Fruit fly (Drosophila melanogaster) whole organism, embryonic: Measurements from ENCODE around the gene CG15483.

Source experiments
- Bteb2 ChIP-seq: fragments of 200-800 bp; sonication (Bioruptor generic); optimal IDR thresholded peaks from 2 replicates; lab custom pipeline; 2016; ENCODE audit warnings: missing biosample characterization, missing genetic modification characterization
- CG10147 ChIP-seq: fragments of 200-800 bp; sonication (Bioruptor generic); optimal IDR thresholded peaks from 2 replicates; lab custom pipeline; 2019; ENCODE audit warnings: missing biosample characterization, mild to moderate bottlenecking, missing genetic modification characterization, moderate library complexity
- CG10321 ChIP-seq: fragments of 200-800 bp; sonication (Bioruptor generic); IDR thresholded peaks from 2 replicates; pipeline ENCODE4 v1.3.6; 2022; ENCODE audit warnings: missing biosample characterization, missing genetic modification characterization
- CG11504 ChIP-seq: fragments of 200-800 bp; sonication (Bioruptor generic); optimal IDR thresholded peaks from 3 replicates; lab custom pipeline; 2019; ENCODE audit warnings: missing biosample characterization, mild to moderate bottlenecking, missing genetic modification characterization, moderate library complexity
- CG14050 ChIP-seq: fragments of 200-800 bp; sonication (Bioruptor generic); IDR thresholded peaks from 3 replicates; pipeline ENCODE4 v1.3.6; 2022; ENCODE audit warnings: missing biosample characterization, missing genetic modification characterization
- CG1602 ChIP-seq: fragments of 200-800 bp; sonication (Bioruptor generic); optimal IDR thresholded peaks from 3 replicates; lab custom pipeline; 2016; ENCODE audit warnings: missing biosample characterization, missing genetic modification characterization
- CG18599 ChIP-seq: fragments of 200-800 bp; sonication (Bioruptor generic); optimal IDR thresholded peaks from 3 replicates; lab custom pipeline; 2017; ENCODE audit warnings: missing biosample characterization, missing genetic modification characterization, mild to moderate bottlenecking, moderate library complexity, missing genetic modification reagents
- CG2129 ChIP-seq: fragments of 200-800 bp; sonication (Bioruptor generic); IDR thresholded peaks from 2 replicates; pipeline ENCODE4 v1.3.6; 2022; ENCODE audit warnings: missing biosample characterization, missing genetic modification characterization; ENCODE audit not compliant: partially characterized antibody
- CG2678 ChIP-seq: fragments of 200-800 bp; sonication (Bioruptor generic); optimal IDR thresholded peaks from 3 replicates; lab custom pipeline; 2019; ENCODE audit warnings: missing biosample characterization, mild to moderate bottlenecking, missing genetic modification characterization, moderate library complexity
- CG30403 ChIP-seq: fragments of 200-800 bp; sonication (Bioruptor generic); optimal IDR thresholded peaks from 3 replicates; lab custom pipeline; 2016; ENCODE audit warnings: missing biosample characterization, missing genetic modification characterization
- CG31441 ChIP-seq: fragments of 200-800 bp; sonication (Bioruptor generic); IDR thresholded peaks from 2 replicates; pipeline ENCODE4 v1.3.6; 2022; ENCODE audit warnings: missing biosample characterization, missing genetic modification characterization
- CG3281 ChIP-seq: fragments of 200-800 bp; sonication (Bioruptor generic); optimal IDR thresholded peaks from 3 replicates; lab custom pipeline; 2017; ENCODE audit warnings: missing biosample characterization, mild to moderate bottlenecking, missing genetic modification characterization
- CG43689 ChIP-seq: fragments of 200-800 bp; sonication (Bioruptor generic); IDR thresholded peaks from 2 replicates; pipeline ENCODE4 v1.3.6; 2022; ENCODE audit warnings: missing biosample characterization, missing genetic modification characterization
- CG7556 ChIP-seq: fragments of 200-800 bp; sonication (Bioruptor generic); optimal IDR thresholded peaks from 2 replicates; lab custom pipeline; 2017; ENCODE audit warnings: missing biosample characterization, mild to moderate bottlenecking, missing genetic modification characterization
- CG7745 ChIP-seq: fragments of 200-800 bp; sonication (Bioruptor generic); optimal IDR thresholded peaks from 2 replicates; lab custom pipeline; 2018; ENCODE audit warnings: missing biosample characterization, mild to moderate bottlenecking, missing genetic modification characterization, moderate library complexity
- CG7839 ChIP-seq: fragments of 200-800 bp; sonication (Bioruptor generic); optimal IDR thresholded peaks from 3 replicates; lab custom pipeline; 2018; ENCODE audit warnings: missing biosample characterization, mild to moderate bottlenecking, missing genetic modification characterization, moderate library complexity
- CG9817 ChIP-seq: fragments of 200-800 bp; sonication (Bioruptor generic); optimal IDR thresholded peaks from 2 replicates; lab custom pipeline; 2018; ENCODE audit warnings: missing biosample characterization, mild to moderate bottlenecking, missing genetic modification characterization, moderate library complexity
- CG9932 ChIP-seq: fragments of 200-800 bp; sonication (Bioruptor generic); IDR thresholded peaks from 2 replicates; pipeline ENCODE4 v1.3.6; 2022; ENCODE audit warnings: missing biosample characterization, missing genetic modification characterization
- CTCF ChIP-seq: fragments of 200-800 bp; sonication (Bioruptor generic); optimal IDR thresholded peaks from 2 replicates; lab custom pipeline; 2017; ENCODE audit warnings: missing biosample characterization, mild to moderate bottlenecking, missing genetic modification characterization, moderate library complexity
- CrebB ChIP-seq: fragments of 200-800 bp; sonication (Bioruptor generic); optimal IDR thresholded peaks from 3 replicates; lab custom pipeline; 2018; ENCODE audit warnings: missing biosample characterization, mild to moderate bottlenecking, missing genetic modification characterization
- Ets65A ChIP-seq: fragments of 200-800 bp; sonication (Bioruptor generic); peaks from one replicate; lab custom pipeline; 2016; ENCODE audit warnings: missing biosample characterization, missing genetic modification characterization
- H15 ChIP-seq: fragments of 200-800 bp; sonication (Bioruptor generic); IDR thresholded peaks from 3 replicates; pipeline ENCODE4 v1.3.6; 2022; ENCODE audit warnings: missing biosample characterization, missing genetic modification characterization
- Hr51 ChIP-seq, 2 experiments: fragments of 200-800 bp; sonication (Bioruptor generic); optimal IDR thresholded peaks; 2 replicates in 1 of 2; 3 replicates in 1 of 2; lab custom pipeline; 2016 to 2018; ENCODE audit warnings: missing biosample characterization in 2 of 2, missing genetic modification characterization in 2 of 2, mild to moderate bottlenecking in 1 of 2, moderate library complexity in 1 of 2
- Lim3 ChIP-seq: fragments of 200-800 bp; sonication (Bioruptor generic); IDR thresholded peaks from 2 replicates; pipeline ENCODE4 v1.3.6; 2022; ENCODE audit warnings: missing biosample characterization, missing genetic modification characterization
- Meics ChIP-seq: fragments of 200-800 bp; sonication (Bioruptor generic); optimal IDR thresholded peaks from 2 replicates; lab custom pipeline; 2017; ENCODE audit warnings: missing biosample characterization, mild to moderate bottlenecking, missing genetic modification characterization
- Optix ChIP-seq: fragments of 200-800 bp; sonication (Bioruptor generic); IDR thresholded peaks from 3 replicates; pipeline ENCODE4 v1.3.6; 2022; ENCODE audit warnings: missing biosample characterization, missing genetic modification characterization
- Pdp1 ChIP-seq, 2 experiments: fragments of 200-800 bp; sonication (Bioruptor generic); optimal IDR thresholded peaks; 3 replicates each; lab custom pipeline; 2016; ENCODE audit warnings: missing biosample characterization in 2 of 2, missing genetic modification characterization in 2 of 2, mild to moderate bottlenecking in 1 of 2, moderate library complexity in 1 of 2
- Trl ChIP-seq, 3 experiments: fragments of >200 bp in 2 of 3; fragments of 200-800 bp in 1 of 3; sonication (Bioruptor generic) in 1 of 3; optimal IDR thresholded peaks; 2 replicates in 1 of 3; 3 replicates in 2 of 3; lab custom pipeline; 2016 to 2017; ENCODE audit warnings: missing biosample characterization in 1 of 3, missing genetic modification characterization in 1 of 3
- bab2 ChIP-seq: fragments of 200-800 bp; sonication (Bioruptor generic); optimal IDR thresholded peaks from 2 replicates; lab custom pipeline; 2016; ENCODE audit warnings: missing biosample characterization, missing genetic modification characterization
- bigmax ChIP-seq: fragments of 200-800 bp; sonication (Bioruptor generic); optimal IDR thresholded peaks from 2 replicates; lab custom pipeline; 2018; ENCODE audit warnings: missing biosample characterization, mild to moderate bottlenecking, missing genetic modification characterization
- btn ChIP-seq: fragments of 200-800 bp; sonication (Bioruptor generic); optimal IDR thresholded peaks from 2 replicates; lab custom pipeline; 2016; ENCODE audit warnings: missing biosample characterization, missing genetic modification characterization
- cwo ChIP-seq: fragments of 200-800 bp; sonication (Bioruptor generic); optimal IDR thresholded peaks from 3 replicates; lab custom pipeline; 2017; ENCODE audit warnings: missing biosample characterization, missing genetic modification characterization, mild to moderate bottlenecking, moderate library complexity, missing genetic modification reagents
- dmrt99B ChIP-seq: fragments of 200-800 bp; sonication (Bioruptor generic); optimal IDR thresholded peaks from 2 replicates; lab custom pipeline; 2018; ENCODE audit warnings: missing biosample characterization, mild to moderate bottlenecking, missing genetic modification characterization, moderate library complexity
- gem ChIP-seq: fragments of 200-800 bp; sonication (Bioruptor generic); optimal IDR thresholded peaks from 2 replicates; lab custom pipeline; 2019; ENCODE audit warnings: missing biosample characterization, mild to moderate bottlenecking, missing genetic modification characterization, moderate library complexity
- gt ChIP-seq: fragments of 200-800 bp; sonication (Bioruptor generic); IDR thresholded peaks from 2 replicates; pipeline ENCODE4 v1.3.6; 2022; ENCODE audit warnings: missing biosample characterization, missing genetic modification characterization
- klu ChIP-seq: fragments of 200-800 bp; sonication (Bioruptor generic); IDR thresholded peaks from 2 replicates; pipeline ENCODE4 v1.3.6; 2022; ENCODE audit warnings: missing biosample characterization, missing genetic modification characterization
- lab ChIP-seq: fragments of 200-800 bp; sonication (Bioruptor generic); optimal IDR thresholded peaks from 3 replicates; lab custom pipeline; 2017; ENCODE audit warnings: missing biosample characterization, missing genetic modification characterization, mild to moderate bottlenecking, moderate library complexity, missing genetic modification reagents
- mam ChIP-seq: fragments of 200-800 bp; sonication (Bioruptor generic); optimal IDR thresholded peaks from 3 replicates; lab custom pipeline; 2016; ENCODE audit warnings: missing biosample characterization, missing genetic modification characterization
- salm ChIP-seq: fragments of 200-800 bp; sonication (Bioruptor generic); optimal IDR thresholded peaks from 2 replicates; lab custom pipeline; 2018; ENCODE audit warnings: missing biosample characterization, mild to moderate bottlenecking, missing genetic modification characterization
- sr ChIP-seq: fragments of 200-800 bp; sonication (Bioruptor generic); IDR thresholded peaks from 3 replicates; pipeline ENCODE4 v1.3.6; 2022; ENCODE audit warnings: missing biosample characterization, missing genetic modification characterization
- vnd ChIP-seq: fragments of 200-800 bp; sonication (Bioruptor generic); IDR thresholded peaks from 3 replicates; pipeline ENCODE4 v1.3.6; 2022; ENCODE audit warnings: missing biosample characterization, missing genetic modification characterization; ENCODE audit not compliant: partially characterized antibody
- vvl ChIP-seq: fragments of 200-800 bp; sonication (Bioruptor generic); IDR thresholded peaks from 2 replicates; pipeline ENCODE4 v1.3.6; 2022; ENCODE audit warnings: missing biosample characterization, missing genetic modification characterization

The CG15483 gene

dm6 chr2L:12761740-12762139, at the start of gene CG15483:
TSS of gene CG15483 (minus strand) at chr2L:12761840.
- TF ChIP-seq Bteb2: no peak
- TF ChIP-seq Lim3 (GFP tag; lab: Robert Waterston, UW): no peak
- no peak for TF ChIP-seq CrebB (tag; lab: Kevin White, UChicago)
- no peak for TF ChIP-seq CG1602 (GFP tag; lab: Kevin White, UChicago)
- no peak for TF ChIP-seq CG9817 (tag; lab: Kevin White, UChicago)
- TF ChIP-seq CG31441 (GFP tag; lab: Robert Waterston, UW): no peak
- no peak for TF ChIP-seq CG30403 (GFP tag; lab: Kevin White, UChicago)
- no peak for TF ChIP-seq vvl (GFP tag; lab: Robert Waterston, UW)
- no peak for TF ChIP-seq CG2129 (GFP tag; lab: Robert Waterston, UW)
- no peak for TF ChIP-seq Trl (optimal IDR thresholded peaks at IDR 0.05; lab: Kevin White, UChicago)
- no peak for TF ChIP-seq Trl (GFP tag; optimal IDR thresholded peaks at IDR 0.05; lab: Kevin White, UChicago)
- TF ChIP-seq CG9932: no peak
- TF ChIP-seq, all 482 proteins: peak for 0

dm6 chr2L:12803461-12803860, 41.8 kb upstream of the CG15483 start:
- peak; percentile 73 for TF ChIP-seq CTCF (GFP tag; lab: Kevin White, UChicago)
- TF ChIP-seq H15 (GFP tag; lab: Robert Waterston, UW): 0 out of 3 replicates have a peak, but pooled peaks have one; percentile 9
- TF ChIP-seq salm (tag; lab: Kevin White, UChicago): no peak

DNA sequence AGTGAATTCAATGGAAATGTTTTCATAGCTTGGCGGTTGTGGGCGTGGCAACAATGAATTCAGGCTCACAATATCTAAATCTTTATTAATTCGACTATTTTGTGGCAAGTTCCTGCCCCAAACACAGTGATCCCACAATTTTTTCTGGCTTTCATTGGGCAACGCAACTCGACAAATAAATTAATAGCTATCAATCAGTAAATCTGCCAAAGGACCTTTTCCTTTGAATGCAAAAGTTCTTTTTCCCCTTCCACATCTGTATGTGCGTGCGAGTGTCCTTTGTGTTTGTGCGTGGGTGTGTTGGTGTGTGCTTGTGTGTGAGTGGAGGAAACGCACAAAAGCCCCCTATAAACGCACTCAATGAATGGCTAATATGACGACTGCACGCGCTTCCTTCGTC, 19.0 kb upstream of the CG15483 start:
- TF ChIP-seq bigmax (GFP tag; lab: Kevin White, UChicago) (no peak), vnd (GFP tag; lab: Robert Waterston, UW) (no peak), Ets65A (GFP tag; lab: Kevin White, UChicago) (peak; percentile 93), sr (no peak)
- TF ChIP-seq, all 482 proteins: peak for 1

DNA sequence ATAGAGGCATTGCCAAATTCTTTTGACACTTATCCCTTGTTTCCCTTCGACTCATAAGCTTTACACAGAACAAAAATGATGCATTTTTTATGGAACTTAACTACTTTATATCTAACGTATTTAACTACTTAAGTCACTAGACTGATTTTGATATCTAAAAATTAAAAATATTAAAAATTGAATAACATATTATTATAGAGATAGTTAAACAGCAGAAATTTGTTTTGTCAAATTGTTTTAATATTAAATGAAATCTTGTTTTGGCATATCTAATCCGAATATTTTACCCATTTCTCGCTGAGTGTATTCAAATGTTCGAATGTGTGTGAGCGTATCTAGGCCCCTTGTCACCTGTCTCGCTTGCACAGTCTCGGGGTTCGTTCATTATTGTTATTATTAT, 10.2 kb upstream of the CG15483 start:
- TF ChIP-seq gem (tag; lab: Kevin White, UChicago) (peak; percentile 38), CG31441 (GFP tag; lab: Robert Waterston, UW) (0 out of 2 replicates have a peak, but pooled peaks have one; percentile 21), CG2678 (tag; lab: Kevin White, UChicago) (peak; percentile 59), mam (GFP tag; lab: Kevin White, UChicago) (no peak), bab2 (GFP tag; lab: Kevin White, UChicago) (no peak), dmrt99B (peak; percentile 32), CG3281 (GFP tag; lab: Kevin White, UChicago) (peak; percentile 28), CG10321 (no peak), gt (GFP tag; lab: Robert Waterston, UW) (no peak), CG11504 (tag; lab: Kevin White, UChicago) (peak; percentile 54), CG10147 (GFP tag; lab: Kevin White, UChicago) (peak; percentile 9), Meics (GFP tag; lab: Kevin White, UChicago) (peak; percentile 29), CG18599 (GFP tag; lab: Kevin White, UChicago) (peak; percentile 51), CG14050 (GFP tag; lab: Robert Waterston, UW) (no peak), btn (GFP tag; lab: Kevin White, UChicago) (no peak), CG7839 (peak; percentile 27), Pdp1 (GFP tag; optimal IDR thresholded peaks at IDR 0.05; lab: Kevin White, UChicago) (no peak), Optix (GFP tag; lab: Robert Waterston, UW) (no peak), Hr51 (GFP tag; optimal IDR thresholded peaks at IDR 0.05; lab: Kevin White, UChicago) (peak in 1 of 2 experiments; percentile 24), klu (no peak), CG7745 (tag; lab: Kevin White, UChicago) (no peak), lab (peak; percentile 30), CG43689 (GFP tag; lab: Robert Waterston, UW) (no peak), CG7556 (GFP tag; lab: Kevin White, UChicago) (peak; percentile 22), cwo (GFP tag; lab: Kevin White, UChicago) (peak; percentile 10)
